Worm (Caenorhabditis elegans): ENCODE results near the gene fbxb-45.

DNA sequence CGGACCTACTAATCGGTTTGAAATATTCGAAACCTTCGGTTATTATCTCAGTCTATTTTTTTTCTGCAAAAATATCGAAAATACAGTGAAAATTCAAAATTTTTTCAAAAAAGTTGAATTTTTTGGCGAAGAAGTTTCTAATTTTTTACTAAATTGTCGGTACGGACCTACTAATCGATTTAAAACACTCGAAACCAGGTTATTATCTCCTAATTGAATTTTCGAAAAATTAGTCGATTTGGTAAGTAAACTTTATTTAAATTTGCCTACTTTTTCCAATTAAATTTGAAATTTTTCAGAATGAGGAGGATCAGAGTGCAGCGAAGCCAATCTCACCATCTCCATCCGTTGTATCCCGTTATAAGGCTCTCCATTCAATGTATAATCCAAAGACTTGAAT lies 27.0 kb upstream of the fbxb-45 start, which contains the start of gene K02E7.12:
- no peak for TF ChIP-seq unc-62 (GFP tag; optimal IDR thresholded peaks at IDR 0.05)
- no peak for TF ChIP-seq nhr-90 (tag; optimal IDR thresholded peaks at IDR 0.05; ENCODE audit: poor library complexity)
- TF ChIP-seq dpl-1 (GFP tag; optimal IDR thresholded peaks at IDR 0.05) = no peak
- TF ChIP-seq elt-3 (tag; optimal IDR thresholded peaks at IDR 0.05) = no peak
- no peak for TF ChIP-seq nhr-237 (tag; optimal IDR thresholded peaks at IDR 0.05)
- TF ChIP-seq nhr-76 (tag; optimal IDR thresholded peaks at IDR 0.05) = no peak

Measured in whole organism, L1 larva.